Fruit fly (Drosophila melanogaster): Measurements from ENCODE around the gene anchor.

Gene anchor

dm6 chr3L:17595810-17596561 lies 25.6 kb upstream of the anchor start:
- no peak for TF ChIP-seq Hr96 (GFP tag; optimal IDR thresholded peaks at IDR 0.05)
- TF ChIP-seq pad (GFP tag; optimal IDR thresholded peaks at IDR 0.05): no peak
- no peak for TF ChIP-seq CG1620 (GFP tag; optimal IDR thresholded peaks at IDR 0.05)
- TF ChIP-seq CG11617 (GFP tag; optimal IDR thresholded peaks at IDR 0.05): no peak
- TF ChIP-seq toe (GFP tag; optimal IDR thresholded peaks at IDR 0.05): no peak
- TF ChIP-seq Clk (GFP tag; optimal IDR thresholded peaks at IDR 0.05): no peak
- no peak for TF ChIP-seq kay (GFP tag; ENCODE audit: borderline replicate concordance)
- no peak for TF ChIP-seq ovo (GFP tag; optimal IDR thresholded peaks at IDR 0.05)
- TF ChIP-seq bab1 (GFP tag; optimal IDR thresholded peaks at IDR 0.05): no peak
- no peak for TF ChIP-seq cic (GFP tag; optimal IDR thresholded peaks at IDR 0.05)
- no peak for TF ChIP-seq CG12768 (GFP tag; optimal IDR thresholded peaks at IDR 0.05)
- TF ChIP-seq Crg-1 (GFP tag; optimal IDR thresholded peaks at IDR 0.05): no peak
- TF ChIP-seq cnc (optimal IDR thresholded peaks at IDR 0.05): no peak
- TF ChIP-seq CG14711 (tag; optimal IDR thresholded peaks at IDR 0.05): no peak
- TF ChIP-seq tj (GFP tag; optimal IDR thresholded peaks at IDR 0.05): no peak

- TF ChIP-seq CG7101 (tag; optimal IDR thresholded peaks at IDR 0.05): peak; percentile 23
- peak; percentile 56 for TF ChIP-seq CG1620 (GFP tag; optimal IDR thresholded peaks at IDR 0.05)
- no peak for TF ChIP-seq Mnt (GFP tag; optimal IDR thresholded peaks at IDR 0.05)
- no peak for TF ChIP-seq cnc (optimal IDR thresholded peaks at IDR 0.05)
- no peak for TF ChIP-seq Clk (GFP tag; optimal IDR thresholded peaks at IDR 0.05)
- TF ChIP-seq CG11617 (GFP tag; optimal IDR thresholded peaks at IDR 0.05): no peak
- no peak for TF ChIP-seq ovo (GFP tag; optimal IDR thresholded peaks at IDR 0.05)
- no peak for TF ChIP-seq Hr96 (GFP tag; optimal IDR thresholded peaks at IDR 0.05)
- no peak for TF ChIP-seq Crg-1 (GFP tag; optimal IDR thresholded peaks at IDR 0.05)
- TF ChIP-seq CG14711 (tag; optimal IDR thresholded peaks at IDR 0.05): peak; percentile 29
- TF ChIP-seq CG7045 (GFP tag; optimal IDR thresholded peaks at IDR 0.05): no peak
- TF ChIP-seq tj (GFP tag; optimal IDR thresholded peaks at IDR 0.05): no peak
- peak; percentile 17 for TF ChIP-seq pad (GFP tag; optimal IDR thresholded peaks at IDR 0.05)
- peak; percentile 52 for TF ChIP-seq cic (GFP tag; optimal IDR thresholded peaks at IDR 0.05)
- TF ChIP-seq bab1 (GFP tag; optimal IDR thresholded peaks at IDR 0.05): peak; percentile 86
- TF ChIP-seq toe (GFP tag; optimal IDR thresholded peaks at IDR 0.05): no peak
- no peak for TF ChIP-seq CG12768 (GFP tag; optimal IDR thresholded peaks at IDR 0.05)
- no peak for TF ChIP-seq CG5204 (GFP tag; optimal IDR thresholded peaks at IDR 0.05)
- TF ChIP-seq CG33017 (tag; optimal IDR thresholded peaks at IDR 0.05): no peak
- TF ChIP-seq kay (GFP tag; ENCODE audit: borderline replicate concordance): no peak
These were observed 24.7 kb upstream of the anchor start for dm6 chr3L:17596897-17597296.

dm6 chr3L:17603528-17604414 lies 17.9 kb upstream of the anchor start:
- TF ChIP-seq CG7045 (GFP tag; optimal IDR thresholded peaks at IDR 0.05) (peak; percentile 55), CG14711 (tag; optimal IDR thresholded peaks at IDR 0.05) (peak; percentile 40), Mnt (GFP tag; optimal IDR thresholded peaks at IDR 0.05) (peak; percentile 53), Clk (GFP tag; optimal IDR thresholded peaks at IDR 0.05) (no peak), Crg-1 (GFP tag; optimal IDR thresholded peaks at IDR 0.05) (no peak), CG1620 (GFP tag; optimal IDR thresholded peaks at IDR 0.05) (no peak), ovo (GFP tag; optimal IDR thresholded peaks at IDR 0.05) (peak; percentile 79), toe (GFP tag; optimal IDR thresholded peaks at IDR 0.05) (no peak), tj (GFP tag; optimal IDR thresholded peaks at IDR 0.05) (peak; percentile 31), CG12768 (GFP tag; optimal IDR thresholded peaks at IDR 0.05) (peak; percentile 85), CG7101 (tag; optimal IDR thresholded peaks at IDR 0.05) (peak; percentile 63), CG5204 (GFP tag; optimal IDR thresholded peaks at IDR 0.05) (no peak), kay (GFP tag; ENCODE audit: borderline replicate concordance) (peak; percentile 83), CG33017 (tag; optimal IDR thresholded peaks at IDR 0.05) (peak; percentile 49), CG11617 (GFP tag; optimal IDR thresholded peaks at IDR 0.05) (peak; percentile 18), cic (GFP tag; optimal IDR thresholded peaks at IDR 0.05) (peak; percentile 96), cnc (optimal IDR thresholded peaks at IDR 0.05) (no peak), pad (GFP tag; optimal IDR thresholded peaks at IDR 0.05) (peak; percentile 12), bab1 (GFP tag; optimal IDR thresholded peaks at IDR 0.05) (no peak), Hr96 (GFP tag; optimal IDR thresholded peaks at IDR 0.05) (no peak)

- TF ChIP-seq cic (GFP tag; optimal IDR thresholded peaks at IDR 0.05): no peak
- TF ChIP-seq tj (GFP tag; optimal IDR thresholded peaks at IDR 0.05): no peak
- no peak for TF ChIP-seq CG14711 (tag; optimal IDR thresholded peaks at IDR 0.05)
- TF ChIP-seq ovo (GFP tag; optimal IDR thresholded peaks at IDR 0.05): no peak
- TF ChIP-seq Hr96 (GFP tag; optimal IDR thresholded peaks at IDR 0.05): no peak
- TF ChIP-seq CG1620 (GFP tag; optimal IDR thresholded peaks at IDR 0.05): no peak
- TF ChIP-seq Mnt (GFP tag; optimal IDR thresholded peaks at IDR 0.05): no peak
- TF ChIP-seq Crg-1 (GFP tag; optimal IDR thresholded peaks at IDR 0.05): no peak
These were observed 16.7 kb upstream of the anchor start for dm6 chr3L:17604891-17605290.

dm6 chr3L:17606629-17607287 lies 14.9 kb upstream of the anchor start:
- TF ChIP-seq bab1 (GFP tag; optimal IDR thresholded peaks at IDR 0.05) (peak; percentile 14), toe (GFP tag; optimal IDR thresholded peaks at IDR 0.05) (no peak), ovo (GFP tag; optimal IDR thresholded peaks at IDR 0.05) (peak; percentile 21), CG1620 (GFP tag; optimal IDR thresholded peaks at IDR 0.05) (no peak), Crg-1 (GFP tag; optimal IDR thresholded peaks at IDR 0.05) (no peak), CG33017 (tag; optimal IDR thresholded peaks at IDR 0.05) (peak; percentile 29), Clk (GFP tag; optimal IDR thresholded peaks at IDR 0.05) (no peak), kay (GFP tag; ENCODE audit: borderline replicate concordance) (peak; percentile 90), CG14711 (tag; optimal IDR thresholded peaks at IDR 0.05) (no peak), Hr96 (GFP tag; optimal IDR thresholded peaks at IDR 0.05) (no peak), CG7045 (GFP tag; optimal IDR thresholded peaks at IDR 0.05) (no peak), cic (GFP tag; optimal IDR thresholded peaks at IDR 0.05) (peak; percentile 79), CG11617 (GFP tag; optimal IDR thresholded peaks at IDR 0.05) (peak; percentile 25), CG7101 (tag; optimal IDR thresholded peaks at IDR 0.05) (peak; percentile 32), cnc (optimal IDR thresholded peaks at IDR 0.05) (no peak), CG5204 (GFP tag; optimal IDR thresholded peaks at IDR 0.05) (no peak), pad (GFP tag; optimal IDR thresholded peaks at IDR 0.05) (no peak), tj (GFP tag; optimal IDR thresholded peaks at IDR 0.05) (peak; percentile 80), CG12768 (GFP tag; optimal IDR thresholded peaks at IDR 0.05) (peak; percentile 58), Mnt (GFP tag; optimal IDR thresholded peaks at IDR 0.05) (peak; percentile 35)
